Fruit fly (Drosophila melanogaster): ENCODE measurements around the gene CG9588.

dm6 chr3R:13718076-13718475 lies 41.6 kb upstream of the CG9588 start, which contains the start of gene Ubc87F:
- TF ChIP-seq pan (optimal IDR thresholded peaks at IDR 0.05) (no peak), h (GFP tag; optimal IDR thresholded peaks at IDR 0.05) (no peak), dl (GFP tag; optimal IDR thresholded peaks at IDR 0.05; ENCODE audit: insufficient read depth in 1 of 2, partially characterized antibody in 2 of 2) (no peak), jim (GFP tag; optimal IDR thresholded peaks at IDR 0.05) (no peak), woc (GFP tag; optimal IDR thresholded peaks at IDR 0.05) (no peak), sage (GFP tag; optimal IDR thresholded peaks at IDR 0.05) (no peak), Hr78 (GFP tag; optimal IDR thresholded peaks at IDR 0.05) (no peak), Abd-B (GFP tag; optimal IDR thresholded peaks at IDR 0.05) (no peak), Sp1 (GFP tag; optimal IDR thresholded peaks at IDR 0.05) (no peak)
